Worm (Caenorhabditis elegans): ENCODE data around the gene C05D11.8.

The C05D11.8 gene

ce11 chrIII:6442305-6443125, 15.4 kb upstream of the C05D11.8 start, which contains the start of gene mel-32 (continued):
- TF ChIP-seq lin-38 (GFP tag; IDR thresholded peaks at IDR 0.05) (peak; percentile 58), arid-1 (GFP tag; conservative IDR thresholded peaks at IDR 0.05) (no peak), ztf-7 (tag; optimal IDR thresholded peaks at IDR 0.05) (no peak), F37D6.2 (tag; optimal IDR thresholded peaks at IDR 0.05) (no peak), zfp-2 (tag; optimal IDR thresholded peaks at IDR 0.05) (no peak), saeg-2 (GFP tag; IDR thresholded peaks at IDR 0.05) (no peak), egl-43 (GFP tag; IDR thresholded peaks at IDR 0.05) (no peak), madf-5 (GFP tag; IDR thresholded peaks at IDR 0.05) (no peak), snpc-1.2 (GFP tag; IDR thresholded peaks at IDR 0.05) (0 out of 2 replicates have a peak, but pooled peaks have one; percentile 34), aly-2 (tag; optimal IDR thresholded peaks at IDR 0.05) (no peak), nhr-28 (tag; optimal IDR thresholded peaks at IDR 0.05) (peak; percentile 24), nhr-6 (tag; optimal IDR thresholded peaks at IDR 0.05) (no peak), nhr-76 (tag; optimal IDR thresholded peaks at IDR 0.05) (no peak), jun-1 (tag; optimal IDR thresholded peaks at IDR 0.05) (no peak), lin-13 (GFP tag; optimal IDR thresholded peaks at IDR 0.05) (no peak), hlh-30 (tag; optimal IDR thresholded peaks at IDR 0.05; ENCODE audit: insufficient read depth) (no peak), mep-1 (tag; optimal IDR thresholded peaks at IDR 0.05) (peak; percentile 7), nhr-11 (tag; optimal IDR thresholded peaks at IDR 0.05) (no peak), R02D3.7 (tag; optimal IDR thresholded peaks at IDR 0.05) (no peak), hlh-11 (tag; optimal IDR thresholded peaks at IDR 0.05) (peak; percentile 5), spr-3 (GFP tag; optimal IDR thresholded peaks at IDR 0.05) (no peak), pqm-1 (tag; optimal IDR thresholded peaks at IDR 0.05) (peak; percentile 81), nhr-42 (GFP tag; IDR thresholded peaks at IDR 0.05) (no peak), ceh-20 (GFP tag; IDR thresholded peaks at IDR 0.05) (no peak), nhr-111 (GFP tag; optimal IDR thresholded peaks at IDR 0.05) (no peak), aha-1 (tag) (no peak), lin-1 (GFP tag; IDR thresholded peaks at IDR 0.05) (peak; percentile 10; the same call in 1 of the 2 replicates), ama-1 (optimal IDR thresholded peaks at IDR 0.05) (peak; percentile 40), dve-1 (tag; optimal IDR thresholded peaks at IDR 0.05; ENCODE audit: insufficient read depth) (peak; percentile 76), duxl-1 (tag; optimal IDR thresholded peaks at IDR 0.05; ENCODE audit: poor library complexity) (no peak), snpc-4 (tag; optimal IDR thresholded peaks at IDR 0.05) (no peak), nhr-25 (tag; optimal IDR thresholded peaks at IDR 0.05; ENCODE audit: borderline replicate concordance, insufficient read depth) (no peak), tag-97 (GFP tag; IDR thresholded peaks at IDR 0.05) (no peak), hif-1 (tag; optimal IDR thresholded peaks at IDR 0.05) (peak in 1 of 2 experiments; percentile 6), D1046.2 (GFP tag; IDR thresholded peaks at IDR 0.05) (no peak), dpl-1 (GFP tag; optimal IDR thresholded peaks at IDR 0.05) (peak; percentile 65), daf-16 (GFP tag; optimal IDR thresholded peaks at IDR 0.05) (no peak), daf-16 (tag; optimal IDR thresholded peaks at IDR 0.05) (peak; percentile 74), lin-29 (GFP tag; IDR thresholded peaks at IDR 0.05) (no peak), ceh-32 (tag; optimal IDR thresholded peaks at IDR 0.05; ENCODE audit: poor library complexity) (no peak)

- TF ChIP-seq madf-9 (GFP tag; conservative IDR thresholded peaks at IDR 0.05) (no peak), ama-1 (optimal IDR thresholded peaks at IDR 0.05) (peak; percentile 35), Y48G9A.11 (GFP tag; IDR thresholded peaks at IDR 0.05) (no peak), ceh-82 (tag; optimal IDR thresholded peaks at IDR 0.05) (no peak), lin-38 (GFP tag; IDR thresholded peaks at IDR 0.05) (peak; percentile 47; the same call in 1 of the 2 replicates), lin-15B (tag; optimal IDR thresholded peaks at IDR 0.05) (no peak), pha-4 (GFP tag; IDR thresholded peaks at IDR 0.05) (0 out of 2 replicates have a peak, but pooled peaks have one; percentile 47), pha-4 (tag; optimal IDR thresholded peaks at IDR 0.05) (no peak), tag-97 (GFP tag; IDR thresholded peaks at IDR 0.05) (no peak)
These were observed 12.7 kb upstream of the C05D11.8 start for ce11 chrIII:6439854-6440253.

Measured in whole organism, L4 larva.